Worm (Caenorhabditis elegans) whole organism, young adult: ENCODE measurements around the gene chil-13.

Source experiments
- ama-1 ChIP-seq, 3 experiments: fragments of 150-350 bp in 1 of 3; sonication (generic microtip) in 2 of 3; optimal IDR thresholded peaks; 2 replicates each; lab custom pipeline; 2014 to 2018; ENCODE audit warnings: missing biosample characterization in 2 of 3, missing genetic modification characterization in 2 of 3, missing genetic modification reagents in 2 of 3
- aptf-2 ChIP-seq: fragments of 200-800 bp; sonication (Bioruptor generic); conservative IDR thresholded peaks from 2 replicates; pipeline ENCODE4 v1.3.6; 2022; ENCODE audit warnings: missing genetic modification reagents, missing genetic modification characterization, missing compliant biosample characterization
- attf-5 ChIP-seq: fragments of 200-800 bp; sonication (Bioruptor generic); optimal IDR thresholded peaks from 2 replicates; lab custom pipeline; 2018; ENCODE audit warnings: mild to moderate bottlenecking, missing genetic modification characterization, missing compliant biosample characterization
- bed-2 ChIP-seq: fragments of 200-800 bp; sonication (Bioruptor generic); IDR thresholded peaks from 2 replicates; pipeline ENCODE4 v1.3.6; 2022; ENCODE audit warnings: missing genetic modification reagents, missing genetic modification characterization, missing compliant biosample characterization
- dpl-1 ChIP-seq: fragments of 150-350 bp; optimal IDR thresholded peaks from 2 replicates; lab custom pipeline; 2014; ENCODE audit warnings: missing biosample characterization, missing genetic modification reagents, missing genetic modification characterization
- egl-18 ChIP-seq: fragments of 200-800 bp; sonication (Bioruptor generic); IDR thresholded peaks from 2 replicates; pipeline ENCODE4 v1.3.6; 2022; ENCODE audit warnings: missing genetic modification reagents, missing genetic modification characterization, missing compliant biosample characterization
- him-1 ChIP-seq: sonication (generic microtip); optimal IDR thresholded peaks from 2 replicates; lab custom pipeline; 2016; ENCODE audit warnings: missing genotype, missing genetic modification reagents, missing genetic modification characterization, missing compliant biosample characterization
- hmg-1.2 ChIP-seq: fragments of 200-800 bp; sonication (Bioruptor generic); IDR thresholded peaks from 2 replicates; pipeline ENCODE4 v1.3.6; 2022; ENCODE audit warnings: missing genetic modification reagents, missing genetic modification characterization, missing compliant biosample characterization
- snpc-1.3 ChIP-seq: sonication (generic microtip); optimal IDR thresholded peaks from 2 replicates; lab custom pipeline; 2017; ENCODE audit warnings: missing genetic modification characterization, mild to moderate bottlenecking, missing compliant biosample characterization, antibody characterized with exemption, moderate library complexity, missing genotype, missing genetic modification reagents; ENCODE audit not compliant: insufficient read depth
- snpc-4 ChIP-seq, 5 experiments: fragments of 150-350 bp in 1 of 5; sonication (generic microtip) in 4 of 5; optimal IDR thresholded peaks; 2 replicates each; lab custom pipeline; 2014 to 2018; ENCODE audit warnings: missing genetic modification characterization in 5 of 5, missing biosample characterization in 3 of 5, antibody characterized with exemption in 2 of 5, mild to moderate bottlenecking in 2 of 5, missing compliant biosample characterization in 2 of 5, missing genotype in 2 of 5, moderate library complexity in 2 of 5, missing genetic modification reagents in 1 of 5

- TF ChIP-seq bed-2 (GFP tag; lab: Robert Waterston, UW) (no peak), snpc-1.3 (tag; lab: Kevin White, UChicago) (no peak), attf-5 (peak; percentile 82), aptf-2 (GFP tag; lab: Robert Waterston, UW) (no peak), hmg-1.2 (peak; percentile 53; the same call in 1 of the 2 replicates), snpc-4 (GFP tag; optimal IDR thresholded peaks at IDR 0.05; lab: Kevin White, UChicago) (no peak), snpc-4 (tag; optimal IDR thresholded peaks at IDR 0.05; lab: Kevin White, UChicago) (peak in 1 of 4 experiments; percentile 12), ama-1 (optimal IDR thresholded peaks at IDR 0.05; lab: Kevin White, UChicago) (no peak), ama-1 (GFP tag; optimal IDR thresholded peaks at IDR 0.05; lab: Kevin White, UChicago) (no peak), him-1 (no peak), dpl-1 (GFP tag; lab: Kevin White, UChicago) (no peak), egl-18 (no peak)
Observed at ce11 chrII:9487337-9487950, 49.3 kb upstream of the chil-13 start, which contains the start of gene T19H5.4.
